Worm (Caenorhabditis elegans) whole organism, L4 larva: Measurements from ENCODE around the gene msp-50.
A peak's percentile ranks its signal among the peaks of the same experiment; 100 is the strongest.

Experiments
- T26A8.4 ChIP-seq: fragments of 200-800 bp; sonication (Bioruptor generic); IDR thresholded peaks from 2 replicates; pipeline ENCODE4 v1.3.6; 2022; ENCODE audit warnings: missing genetic modification characterization, missing compliant biosample characterization
- Y105C5A.15 ChIP-seq: fragments of 200-800 bp; sonication (Bioruptor generic); IDR thresholded peaks from 2 replicates; pipeline ENCODE4 v1.3.6; 2022; ENCODE audit warnings: missing genetic modification characterization, missing compliant biosample characterization
- Y75B8A.6 ChIP-seq: fragments of 200-800 bp; sonication (Bioruptor generic); IDR thresholded peaks from 2 replicates; pipeline ENCODE4 v1.3.6; 2022; ENCODE audit warnings: missing genetic modification reagents, missing genetic modification characterization, missing compliant biosample characterization
- ZK337.2 ChIP-seq: fragments of 200-800 bp; sonication (Bioruptor generic); IDR thresholded peaks from 2 replicates; pipeline ENCODE4 v1.3.6; 2022; ENCODE audit warnings: missing genetic modification reagents, missing genetic modification characterization, missing compliant biosample characterization
- ZK546.5 ChIP-seq, 2 experiments: sonication (generic microtip); optimal IDR thresholded peaks; 2 replicates each; lab custom pipeline; 2017; ENCODE audit warnings: missing biosample characterization in 2 of 2, missing genetic modification characterization in 2 of 2
- ama-1 ChIP-seq: fragments of 150-350 bp; optimal IDR thresholded peaks from 2 replicates; lab custom pipeline; 2014; ENCODE audit warnings: inconsistent platforms, mixed read lengths
- attf-4 ChIP-seq: sonication (generic microtip); optimal IDR thresholded peaks from 3 replicates; lab custom pipeline; 2017; ENCODE audit warnings: missing biosample characterization, missing genetic modification characterization
- ceh-20 ChIP-seq: fragments of 200-800 bp; sonication (Bioruptor generic); IDR thresholded peaks from 2 replicates; pipeline ENCODE4 v1.3.6; 2022; ENCODE audit warnings: missing genetic modification reagents, missing genetic modification characterization, missing compliant biosample characterization
- ceh-44 ChIP-seq: fragments of 200-800 bp; sonication (Bioruptor generic); IDR thresholded peaks from 2 replicates; pipeline ENCODE4 v1.3.6; 2022; ENCODE audit warnings: missing genetic modification reagents, missing genetic modification characterization, missing compliant biosample characterization
- cey-2 ChIP-seq: sonication (generic microtip); optimal IDR thresholded peaks from 3 replicates; lab custom pipeline; 2017; ENCODE audit warnings: missing genetic modification characterization, mild to moderate bottlenecking, missing compliant biosample characterization, antibody characterized with exemption, borderline replicate concordance; ENCODE audit not compliant: insufficient read depth
- daf-16 ChIP-seq, 3 experiments: sonication (generic microtip); optimal IDR thresholded peaks; 2 replicates each; lab custom pipeline; 2016 to 2017; ENCODE audit warnings: missing genetic modification characterization in 3 of 3, missing genetic modification reagents in 3 of 3, mild to moderate bottlenecking in 2 of 3, missing compliant biosample characterization in 2 of 3, missing biosample characterization in 1 of 3, moderate library complexity in 1 of 3
- daf-8 ChIP-seq: fragments of 200-800 bp; sonication (Bioruptor generic); IDR thresholded peaks from 2 replicates; pipeline ENCODE4 v1.3.6; 2022; ENCODE audit warnings: missing genetic modification characterization, missing compliant biosample characterization
- dmd-6 ChIP-seq: fragments of 200-800 bp; sonication (Bioruptor generic); IDR thresholded peaks from 2 replicates; pipeline ENCODE4 v1.3.6; 2022; ENCODE audit warnings: missing genetic modification reagents, missing genetic modification characterization, missing compliant biosample characterization
- dmd-9 ChIP-seq: fragments of 200-800 bp; sonication (Bioruptor generic); IDR thresholded peaks from 2 replicates; pipeline ENCODE4 v1.3.6; 2022; ENCODE audit warnings: missing genetic modification reagents, missing genetic modification characterization, missing compliant biosample characterization
- duxl-1 ChIP-seq: sonication (generic microtip); optimal IDR thresholded peaks from 2 replicates; lab custom pipeline; 2016; ENCODE audit warnings: mild to moderate bottlenecking, missing genetic modification characterization, moderate library complexity, missing compliant biosample characterization; ENCODE audit not compliant: poor library complexity
- dve-1 ChIP-seq: sonication (generic microtip); optimal IDR thresholded peaks from 2 replicates; lab custom pipeline; 2017; ENCODE audit warnings: antibody characterized with exemption, mild to moderate bottlenecking, missing genetic modification characterization, missing compliant biosample characterization; ENCODE audit not compliant: insufficient read depth
- egl-43 ChIP-seq: fragments of 200-800 bp; sonication (Bioruptor generic); IDR thresholded peaks from 2 replicates; pipeline ENCODE4 v1.3.6; 2022; ENCODE audit warnings: missing genetic modification reagents, missing genetic modification characterization, missing compliant biosample characterization
- fkh-10 ChIP-seq: fragments of 150-350 bp; optimal IDR thresholded peaks from 2 replicates; lab custom pipeline; 2014; ENCODE audit warnings: missing biosample characterization, missing genetic modification reagents, missing genetic modification characterization
- gei-8 ChIP-seq: fragments of 200-800 bp; sonication (Bioruptor generic); optimal IDR thresholded peaks from 2 replicates; lab custom pipeline; 2018; ENCODE audit warnings: mild to moderate bottlenecking, missing genetic modification characterization, missing compliant biosample characterization
- hlh-30 ChIP-seq: sonication (generic microtip); optimal IDR thresholded peaks from 2 replicates; lab custom pipeline; 2017; ENCODE audit warnings: antibody characterized with exemption, mild to moderate bottlenecking, missing genetic modification characterization, missing compliant biosample characterization; ENCODE audit not compliant: insufficient read depth
- hmg-1.1 ChIP-seq: fragments of 200-800 bp; sonication (Bioruptor generic); IDR thresholded peaks from 2 replicates; pipeline ENCODE4 v1.3.6; 2022; ENCODE audit warnings: missing genetic modification reagents, missing genetic modification characterization, missing compliant biosample characterization
- jun-1 ChIP-seq: fragments of 150-350 bp; optimal IDR thresholded peaks from 2 replicates; lab custom pipeline; 2014; ENCODE audit warnings: missing biosample characterization, missing genetic modification reagents, missing genetic modification characterization
- lin-13 ChIP-seq: fragments of 150-350 bp; optimal IDR thresholded peaks from 2 replicates; lab custom pipeline; 2014; ENCODE audit warnings: missing biosample characterization, missing genetic modification reagents, missing genetic modification characterization
- lin-39 ChIP-seq: fragments of 150-350 bp; optimal IDR thresholded peaks from 2 replicates; lab custom pipeline; 2014; ENCODE audit warnings: missing biosample characterization, missing genetic modification reagents, missing genetic modification characterization
- lsy-2 ChIP-seq, 2 experiments: fragments of 150-350 bp in 1 of 2; sonication (generic microtip) in 1 of 2; optimal IDR thresholded peaks; 2 replicates each; lab custom pipeline; 2014 to 2017; ENCODE audit warnings: missing biosample characterization in 2 of 2, missing genetic modification characterization in 2 of 2
- madf-5 ChIP-seq, 2 experiments: fragments of 200-800 bp; sonication (Bioruptor generic); IDR thresholded peaks; 2 replicates each; pipeline ENCODE4 v1.3.6; 2022; ENCODE audit warnings: missing compliant biosample characterization in 2 of 2, missing genetic modification characterization in 2 of 2
- mdl-1 ChIP-seq, 2 experiments: fragments of 150-350 bp in 1 of 2; sonication (generic microtip) in 1 of 2; optimal IDR thresholded peaks; 2 replicates each; lab custom pipeline; 2014 to 2017; ENCODE audit warnings: missing biosample characterization in 2 of 2, missing genetic modification characterization in 2 of 2
- mdt-29 ChIP-seq: fragments of 200-800 bp; sonication (Bioruptor generic); IDR thresholded peaks from 2 replicates; pipeline ENCODE4 v1.3.6; 2022; ENCODE audit warnings: missing genetic modification reagents, missing genetic modification characterization, missing compliant biosample characterization
- mep-1 ChIP-seq: fragments of 150-350 bp; sonication (generic microtip); optimal IDR thresholded peaks from 3 replicates; lab custom pipeline; 2014; ENCODE audit warnings: missing biosample characterization, missing genetic modification characterization
- mes-2 ChIP-seq: sonication (generic microtip); optimal IDR thresholded peaks from 2 replicates; lab custom pipeline; 2016; ENCODE audit warnings: missing genotype, mild to moderate bottlenecking, missing genetic modification characterization, missing compliant biosample characterization; ENCODE audit not compliant: poor library complexity, severe bottlenecking
- mxl-2 ChIP-seq: fragments of 200-800 bp; sonication (Bioruptor generic); conservative IDR thresholded peaks from 2 replicates; pipeline ENCODE4 v1.3.6; 2022; ENCODE audit warnings: missing genetic modification reagents, missing genetic modification characterization, missing compliant biosample characterization
- nhr-111 ChIP-seq: fragments of 200-800 bp; sonication (Bioruptor generic); optimal IDR thresholded peaks from 2 replicates; lab custom pipeline; 2018; ENCODE audit warnings: mild to moderate bottlenecking, missing genetic modification characterization, missing compliant biosample characterization
- nhr-237 ChIP-seq: sonication (generic microtip); optimal IDR thresholded peaks from 2 replicates; lab custom pipeline; 2017; ENCODE audit warnings: missing biosample characterization, missing genetic modification characterization
- nhr-25 ChIP-seq: sonication (generic microtip); optimal IDR thresholded peaks from 2 replicates; lab custom pipeline; 2017; ENCODE audit warnings: missing genetic modification characterization, mild to moderate bottlenecking, missing compliant biosample characterization, antibody characterized with exemption, moderate library complexity, borderline replicate concordance; ENCODE audit not compliant: insufficient read depth
- nhr-28 ChIP-seq: fragments of 150-350 bp; optimal IDR thresholded peaks from 2 replicates; lab custom pipeline; 2014; ENCODE audit warnings: missing biosample characterization, missing genetic modification characterization
- nhr-42 ChIP-seq: fragments of 200-800 bp; sonication (Bioruptor generic); IDR thresholded peaks from 2 replicates; pipeline ENCODE4 v1.3.6; 2022; ENCODE audit warnings: missing genetic modification characterization, missing compliant biosample characterization
- nhr-48 ChIP-seq: sonication (generic microtip); optimal IDR thresholded peaks from 2 replicates; lab custom pipeline; 2016; ENCODE audit warnings: mild to moderate bottlenecking, missing genetic modification characterization, missing compliant biosample characterization
- nhr-6 ChIP-seq: fragments of 150-350 bp; optimal IDR thresholded peaks from 2 replicates; lab custom pipeline; 2014; ENCODE audit warnings: missing biosample characterization, missing genetic modification characterization
- pha-4 ChIP-seq, 2 experiments: fragments of 150-350 bp in 1 of 2; fragments of 200-800 bp in 1 of 2; sonication (Bioruptor generic) in 1 of 2; IDR thresholded peaks in 1 of 2; optimal IDR thresholded peaks in 1 of 2; 2 replicates each; pipeline versions ENCODE4 v1.3.6 to Lab custom; 2014 to 2022; ENCODE audit warnings: missing genetic modification characterization in 2 of 2, missing genetic modification reagents in 2 of 2, missing biosample characterization in 1 of 2, missing compliant biosample characterization in 1 of 2
- rbr-2 ChIP-seq: sonication (generic microtip); optimal IDR thresholded peaks from 2 replicates; lab custom pipeline; 2016; ENCODE audit warnings: missing genotype, missing genetic modification characterization, missing compliant biosample characterization
- sdz-12 ChIP-seq: fragments of 200-800 bp; sonication (Bioruptor generic); optimal IDR thresholded peaks from 2 replicates; lab custom pipeline; 2018; ENCODE audit warnings: mild to moderate bottlenecking, missing genetic modification characterization, missing compliant biosample characterization
- skn-1 ChIP-seq: fragments of 150-350 bp; optimal IDR thresholded peaks from 2 replicates; lab custom pipeline; 2014; ENCODE audit warnings: missing biosample characterization, missing genetic modification characterization
- spr-3 ChIP-seq: fragments of 200-800 bp; sonication (Bioruptor generic); optimal IDR thresholded peaks from 2 replicates; lab custom pipeline; 2018; ENCODE audit warnings: mild to moderate bottlenecking, missing genetic modification characterization, missing compliant biosample characterization
- tag-97 ChIP-seq: fragments of 200-800 bp; sonication (Bioruptor generic); IDR thresholded peaks from 2 replicates; pipeline ENCODE4 v1.3.6; 2022; ENCODE audit warnings: missing genetic modification characterization, missing compliant biosample characterization
- unc-39 ChIP-seq: sonication (generic microtip); optimal IDR thresholded peaks from 2 replicates; lab custom pipeline; 2017; ENCODE audit warnings: missing biosample characterization, missing genetic modification characterization

msp-50 gene

ce11 chrII:5225284-5225683, 25.7 kb downstream of the msp-50 start, which contains the start of gene dsh-1:
Gene dsh-1 (minus strand): TSS chrII:5225384.
- TF ChIP-seq mdt-29 (GFP tag; lab: Robert Waterston, UW), result no peak
- TF ChIP-seq pha-4 (GFP tag; IDR thresholded peaks at IDR 0.05; lab: Robert Waterston, UW), result no peak
- TF ChIP-seq pha-4 (tag; optimal IDR thresholded peaks at IDR 0.05; lab: Kevin White, UChicago), result no peak
- no peak for TF ChIP-seq nhr-6 (tag; lab: Kevin White, UChicago)
- TF ChIP-seq duxl-1 (tag; lab: Kevin White, UChicago), result no peak
- no peak for TF ChIP-seq nhr-48 (tag; lab: Kevin White, UChicago)
- no peak for TF ChIP-seq attf-4 (tag; lab: Kevin White, UChicago)
- TF ChIP-seq nhr-25 (tag; lab: Kevin White, UChicago), result no peak
- TF ChIP-seq ceh-44, result no peak
- no peak for TF ChIP-seq tag-97 (GFP tag; lab: Robert Waterston, UW)
- no peak for TF ChIP-seq lin-13 (GFP tag; lab: Kevin White, UChicago)
- no peak for TF ChIP-seq madf-5 (GFP tag; IDR thresholded peaks at IDR 0.05; lab: Robert Waterston, UW)
- no peak for TF ChIP-seq dmd-9 (GFP tag; lab: Robert Waterston, UW)
- no peak for TF ChIP-seq Y105C5A.15
- no peak for TF ChIP-seq daf-8 (GFP tag; lab: Robert Waterston, UW)

- no peak for TF ChIP-seq ceh-20 (GFP tag; lab: Robert Waterston, UW)
- TF ChIP-seq cey-2 (tag; lab: Kevin White, UChicago), result no peak
- no peak for TF ChIP-seq tag-97 (GFP tag; lab: Robert Waterston, UW)
- TF ChIP-seq gei-8 (GFP tag; lab: Kevin White, UChicago), result no peak
- no peak for TF ChIP-seq hlh-30 (tag; lab: Kevin White, UChicago)
- no peak for TF ChIP-seq ZK546.5 (tag; optimal IDR thresholded peaks at IDR 0.05; lab: Kevin White, UChicago)
- TF ChIP-seq T26A8.4 (GFP tag; lab: Robert Waterston, UW), result no peak
- no peak for TF ChIP-seq spr-3 (GFP tag; lab: Kevin White, UChicago)
- no peak for TF ChIP-seq egl-43 (GFP tag; lab: Robert Waterston, UW)
- TF ChIP-seq lsy-2 (tag; optimal IDR thresholded peaks at IDR 0.05; lab: Kevin White, UChicago), result no peak
- TF ChIP-seq lin-39 (tag; lab: Kevin White, UChicago), result no peak
- TF ChIP-seq, all 104 proteins: peak for 0
These were observed 26.7 kb downstream of the msp-50 start for ce11 chrII:5226309-5226708.

ce11 chrII:5227768-5228167, 28.2 kb downstream of the msp-50 start:
- TF ChIP-seq fkh-10 (GFP tag; lab: Kevin White, UChicago), result no peak
- peak; percentile 2 for TF ChIP-seq rbr-2 (tag; lab: Kevin White, UChicago)
- TF ChIP-seq mdl-1 (tag; optimal IDR thresholded peaks at IDR 0.05; lab: Kevin White, UChicago), result peak in 1 of 2 experiments; percentile 34
- no peak for TF ChIP-seq mxl-2 (GFP tag; lab: Robert Waterston, UW)
- no peak for TF ChIP-seq skn-1 (tag; lab: Kevin White, UChicago)
- peak; percentile 64 for TF ChIP-seq nhr-28 (tag; lab: Kevin White, UChicago)
- TF ChIP-seq mes-2 (tag; lab: Kevin White, UChicago), result peak; percentile 36
- TF ChIP-seq nhr-42, result no peak
- peak; percentile 20 for TF ChIP-seq mep-1 (tag; lab: Kevin White, UChicago)
- no peak for TF ChIP-seq ZK546.5 (tag; optimal IDR thresholded peaks at IDR 0.05; lab: Kevin White, UChicago)
- TF ChIP-seq ZK337.2 (GFP tag; lab: Robert Waterston, UW), result no peak
- no peak for TF ChIP-seq jun-1 (tag; lab: Kevin White, UChicago)
- TF ChIP-seq dve-1 (tag; lab: Kevin White, UChicago), result peak; percentile 63
- no peak for TF ChIP-seq nhr-237 (tag; lab: Kevin White, UChicago)
- 0 out of 2 replicates have a peak, but pooled peaks have one; percentile 10 for TF ChIP-seq hmg-1.1
- peak; percentile 61 for TF ChIP-seq dmd-6
- no peak for TF ChIP-seq unc-39 (tag; lab: Kevin White, UChicago)
- no peak for TF ChIP-seq ama-1 (lab: Kevin White, UChicago)
- TF ChIP-seq daf-16 (GFP tag; optimal IDR thresholded peaks at IDR 0.05; lab: Kevin White, UChicago), result no peak
- TF ChIP-seq daf-16 (tag; optimal IDR thresholded peaks at IDR 0.05; lab: Kevin White, UChicago), result peak; percentile 74
- TF ChIP-seq lsy-2 (tag; optimal IDR thresholded peaks at IDR 0.05; lab: Kevin White, UChicago), result peak in 1 of 2 experiments; percentile 1
- no peak for TF ChIP-seq T26A8.4 (GFP tag; lab: Robert Waterston, UW)
- TF ChIP-seq lin-39 (tag; lab: Kevin White, UChicago), result no peak
- no peak for TF ChIP-seq Y75B8A.6 (GFP tag; lab: Robert Waterston, UW)
- no peak for TF ChIP-seq spr-3 (GFP tag; lab: Kevin White, UChicago)
- no peak for TF ChIP-seq nhr-111
- no peak for TF ChIP-seq sdz-12
